Worm (Caenorhabditis elegans): ENCODE data around the gene htrl-1.
A peak's percentile ranks its signal among the peaks of the same experiment; 100 is the strongest.

The htrl-1 gene

DNA sequence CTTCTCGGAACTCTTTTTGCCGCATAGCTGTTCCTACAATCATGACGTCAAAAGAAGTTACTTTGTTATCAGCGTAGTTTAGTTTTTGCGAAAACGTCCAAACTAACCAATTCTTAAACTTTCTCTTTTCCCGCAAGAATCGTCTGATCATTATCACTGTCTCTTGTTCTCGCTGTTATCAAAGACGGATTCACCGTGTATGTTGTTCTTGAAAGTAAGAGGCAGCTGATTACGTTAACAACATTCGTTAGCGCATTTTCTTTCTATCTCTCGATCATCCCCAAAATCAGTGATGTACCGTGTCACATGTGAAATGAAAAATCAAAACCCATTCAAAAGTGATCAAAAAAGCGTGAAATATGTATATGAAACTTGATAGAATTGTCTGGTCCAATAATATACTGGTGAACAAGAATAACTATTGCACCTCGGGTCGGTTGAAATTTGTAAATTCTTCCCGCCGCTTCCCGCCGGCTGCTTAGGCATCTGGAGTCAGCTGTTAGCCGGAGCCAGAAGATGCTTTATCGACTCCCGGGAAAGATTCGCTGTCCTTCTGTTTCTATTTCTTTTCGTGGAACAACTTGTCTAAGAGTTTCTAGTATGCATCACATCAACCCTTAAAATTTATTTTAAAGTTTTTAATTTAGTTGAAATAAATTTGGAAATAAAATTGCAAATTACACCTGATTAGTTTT, 38.5 kb upstream of the htrl-1 start:
- no peak for TF ChIP-seq flt-1 (GFP tag; IDR thresholded peaks at IDR 0.05)
- no peak for TF ChIP-seq scrt-1 (GFP tag; IDR thresholded peaks at IDR 0.05)
- no peak for TF ChIP-seq tra-4 (tag; optimal IDR thresholded peaks at IDR 0.05)
- no peak for TF ChIP-seq ets-7 (tag; optimal IDR thresholded peaks at IDR 0.05)
- TF ChIP-seq tbx-37 (GFP tag; conservative IDR thresholded peaks at IDR 0.05), result no peak

ce11 chrV:11533365-11533949, 37.3 kb upstream of the htrl-1 start:
- TF ChIP-seq scrt-1 (GFP tag; IDR thresholded peaks at IDR 0.05) (no peak), hmbx-1 (tag; optimal IDR thresholded peaks at IDR 0.05) (no peak), ets-7 (tag; optimal IDR thresholded peaks at IDR 0.05) (no peak)

DNA sequence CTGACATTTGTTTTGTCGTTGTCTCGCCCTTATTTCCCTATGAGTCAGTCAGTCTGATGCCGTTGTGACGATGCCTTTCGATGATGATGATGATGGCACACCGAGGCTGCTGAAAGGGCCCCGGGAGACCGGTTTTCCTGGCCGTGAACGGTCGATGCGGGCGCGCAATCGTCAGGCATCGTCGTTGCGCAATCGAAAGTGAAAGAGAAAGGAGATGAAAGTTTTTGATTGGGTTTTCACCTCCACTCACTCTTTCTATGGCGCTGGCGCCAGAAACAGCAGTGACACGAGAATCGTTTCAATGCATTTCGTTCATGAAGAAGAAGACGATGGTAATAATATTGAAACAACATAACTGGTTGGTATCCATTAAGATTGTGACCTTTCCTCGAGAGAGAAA, 36.8 kb upstream of the htrl-1 start:
- TF ChIP-seq ceh-13 (GFP tag; optimal IDR thresholded peaks at IDR 0.05) (no peak), pes-1 (GFP tag; IDR thresholded peaks at IDR 0.05) (no peak)

DNA sequence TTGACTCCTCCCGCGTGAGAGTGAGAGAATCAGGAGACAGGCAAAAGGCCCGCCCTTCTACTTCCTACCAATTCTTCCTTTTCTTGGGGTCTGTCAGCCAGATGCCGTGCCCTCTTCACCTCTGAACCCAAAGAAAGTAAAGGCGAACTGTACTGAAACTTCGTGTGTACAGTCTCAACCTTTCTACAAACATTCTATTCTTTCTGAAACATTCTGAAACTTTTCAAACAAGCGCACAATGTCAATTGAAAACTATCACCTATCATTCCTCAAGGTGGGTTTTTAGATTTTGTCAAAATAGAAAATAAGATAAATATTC, 36.3 kb upstream of the htrl-1 start:
- TF ChIP-seq ceh-13 (GFP tag; optimal IDR thresholded peaks at IDR 0.05) (no peak), hmg-4 (GFP tag; optimal IDR thresholded peaks at IDR 0.05) (no peak), B0310.2 (tag; optimal IDR thresholded peaks at IDR 0.05) (no peak), hnd-1 (tag; optimal IDR thresholded peaks at IDR 0.05) (no peak), ama-1 (optimal IDR thresholded peaks at IDR 0.05) (no peak)

ce11 chrV:11531831-11532534, 35.8 kb upstream of the htrl-1 start:
- TF ChIP-seq sea-1 (GFP tag; conservative IDR thresholded peaks at IDR 0.05) (no peak), pes-1 (GFP tag; IDR thresholded peaks at IDR 0.05) (no peak), hmg-4 (GFP tag; optimal IDR thresholded peaks at IDR 0.05) (peak; percentile 60), scrt-1 (GFP tag; IDR thresholded peaks at IDR 0.05) (no peak), F13C5.2 (tag; optimal IDR thresholded peaks at IDR 0.05) (no peak), flt-1 (GFP tag; IDR thresholded peaks at IDR 0.05) (no peak)

- TF ChIP-seq flt-1 (GFP tag; IDR thresholded peaks at IDR 0.05) (no peak), ama-1 (optimal IDR thresholded peaks at IDR 0.05) (no peak), B0310.2 (tag; optimal IDR thresholded peaks at IDR 0.05) (no peak), ceh-36 (tag; optimal IDR thresholded peaks at IDR 0.05) (no peak), pes-1 (GFP tag; IDR thresholded peaks at IDR 0.05) (no peak), scrt-1 (GFP tag; IDR thresholded peaks at IDR 0.05) (no peak), hnd-1 (tag; optimal IDR thresholded peaks at IDR 0.05) (no peak), hmg-4 (GFP tag; optimal IDR thresholded peaks at IDR 0.05) (no peak), tbx-37 (GFP tag; conservative IDR thresholded peaks at IDR 0.05) (no peak), aly-1 (tag; optimal IDR thresholded peaks at IDR 0.05) (no peak), tra-4 (tag; optimal IDR thresholded peaks at IDR 0.05) (no peak), ceh-13 (GFP tag; optimal IDR thresholded peaks at IDR 0.05) (no peak)
Measured at ce11 chrV:11531100-11531499, 34.9 kb upstream of the htrl-1 start.

DNA sequence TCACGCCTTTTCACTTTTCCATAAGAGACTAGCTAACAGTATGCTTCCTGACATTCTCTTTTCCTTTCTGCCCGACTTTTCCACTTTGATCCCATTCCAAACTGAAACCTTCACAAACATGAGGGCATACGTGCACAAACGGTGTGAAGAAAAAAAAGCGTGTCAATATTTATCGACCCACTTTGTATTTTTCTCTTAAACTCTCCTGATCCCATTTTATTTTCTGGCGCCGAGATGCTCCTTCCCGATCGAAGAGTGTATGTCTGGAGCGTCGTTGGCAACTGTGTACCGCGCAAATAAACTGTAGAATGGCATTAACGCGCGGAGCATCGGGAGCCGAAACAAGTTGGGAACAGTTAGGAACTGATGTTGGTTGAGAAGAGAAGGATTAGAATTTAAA, 33.4 kb upstream of the htrl-1 start:
- no peak for TF ChIP-seq ets-7 (tag; optimal IDR thresholded peaks at IDR 0.05)
- no peak for TF ChIP-seq hmbx-1 (tag; optimal IDR thresholded peaks at IDR 0.05)
- no peak for TF ChIP-seq ceh-36 (tag; optimal IDR thresholded peaks at IDR 0.05)
- no peak for TF ChIP-seq scrt-1 (GFP tag; IDR thresholded peaks at IDR 0.05)
- TF ChIP-seq B0310.2 (tag; optimal IDR thresholded peaks at IDR 0.05), result no peak
- TF ChIP-seq hmg-4 (GFP tag; optimal IDR thresholded peaks at IDR 0.05), result no peak
- TF ChIP-seq F13C5.2 (tag; optimal IDR thresholded peaks at IDR 0.05), result no peak
- no peak for TF ChIP-seq sea-1 (GFP tag; conservative IDR thresholded peaks at IDR 0.05)
- TF ChIP-seq tra-4 (tag; optimal IDR thresholded peaks at IDR 0.05), result no peak
- no peak for TF ChIP-seq ceh-13 (GFP tag; optimal IDR thresholded peaks at IDR 0.05)
- TF ChIP-seq hnd-1 (tag; optimal IDR thresholded peaks at IDR 0.05), result no peak
- TF ChIP-seq tbx-37 (GFP tag; conservative IDR thresholded peaks at IDR 0.05), result no peak

DNA sequence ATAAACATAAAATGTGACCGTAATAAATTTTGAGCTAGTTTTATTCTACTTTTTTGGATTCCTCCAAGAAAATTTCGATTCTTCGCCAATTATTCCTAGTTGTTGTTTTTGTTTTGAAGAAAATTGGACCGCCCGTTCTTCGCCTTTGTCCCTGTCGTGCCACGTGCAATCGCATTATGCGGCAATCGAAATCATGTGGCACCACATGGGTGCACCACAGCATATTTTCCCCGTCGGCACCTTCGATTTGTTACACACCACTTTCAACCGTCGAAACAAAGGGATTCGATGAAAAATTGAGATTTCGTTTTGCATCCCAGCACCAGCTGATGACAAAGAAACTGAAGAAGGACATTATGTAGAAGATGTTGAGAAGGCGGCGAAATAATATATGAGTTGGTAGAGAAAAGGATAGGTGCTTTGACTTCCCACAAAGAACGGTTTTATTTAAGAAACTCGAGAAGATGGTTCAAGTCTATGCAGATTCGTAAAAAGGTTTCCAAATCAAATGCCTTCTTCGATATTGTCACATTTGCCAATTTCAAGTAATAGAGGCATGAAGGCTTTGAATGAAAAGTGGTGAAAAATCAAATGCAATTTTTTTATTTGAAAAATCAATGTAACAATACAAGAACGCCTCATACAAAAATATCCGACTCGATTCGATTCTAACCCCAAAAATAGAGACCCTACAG, 32.6 kb upstream of the htrl-1 start:
- TF ChIP-seq scrt-1 (GFP tag; IDR thresholded peaks at IDR 0.05), result 0 out of 2 replicates have a peak, but pooled peaks have one; percentile 26
- TF ChIP-seq hmg-4 (GFP tag; optimal IDR thresholded peaks at IDR 0.05), result no peak
- TF ChIP-seq hmbx-1 (tag; optimal IDR thresholded peaks at IDR 0.05), result no peak
- TF ChIP-seq F13C5.2 (tag; optimal IDR thresholded peaks at IDR 0.05), result no peak

DNA sequence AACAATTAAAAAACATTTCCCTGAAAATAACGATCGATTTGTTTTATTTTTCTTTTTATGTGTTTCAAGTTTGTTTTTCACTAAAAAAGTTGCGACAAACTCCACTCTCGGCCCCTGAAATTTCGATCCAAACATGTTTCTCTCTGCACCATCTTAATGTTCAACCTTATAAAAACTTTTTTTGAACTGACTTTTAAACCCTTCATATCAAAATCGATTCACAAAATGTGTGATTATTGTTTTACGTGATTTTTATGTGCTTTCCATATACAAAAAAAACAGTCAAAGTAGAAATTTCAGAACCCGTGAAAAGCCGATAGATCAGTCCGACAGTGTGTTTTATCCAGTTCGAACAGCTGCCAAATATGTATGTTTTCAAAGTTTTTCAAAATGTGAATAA, 31.3 kb upstream of the htrl-1 start, which contains the start of gene ccch-1:
Gene ccch-1 (plus strand): TSS at position 301 of the 400 bp plus-strand sequence.
- no peak for TF ChIP-seq scrt-1 (GFP tag; IDR thresholded peaks at IDR 0.05)
- no peak for TF ChIP-seq ceh-13 (GFP tag; optimal IDR thresholded peaks at IDR 0.05)
- no peak for TF ChIP-seq tbx-37 (GFP tag; conservative IDR thresholded peaks at IDR 0.05)
- no peak for TF ChIP-seq F13C5.2 (tag; optimal IDR thresholded peaks at IDR 0.05)
- TF ChIP-seq tra-4 (tag; optimal IDR thresholded peaks at IDR 0.05), result no peak
- no peak for TF ChIP-seq aly-1 (tag; optimal IDR thresholded peaks at IDR 0.05)
- TF ChIP-seq tbx-11 (GFP tag; IDR thresholded peaks at IDR 0.05), result no peak
- no peak for TF ChIP-seq ama-1 (optimal IDR thresholded peaks at IDR 0.05)
- no peak for TF ChIP-seq pes-1 (GFP tag; IDR thresholded peaks at IDR 0.05)
- no peak for TF ChIP-seq ets-7 (tag; optimal IDR thresholded peaks at IDR 0.05)
- TF ChIP-seq ceh-36 (tag; optimal IDR thresholded peaks at IDR 0.05), result no peak
- TF ChIP-seq sea-1 (GFP tag; conservative IDR thresholded peaks at IDR 0.05), result no peak
- no peak for TF ChIP-seq flt-1 (GFP tag; IDR thresholded peaks at IDR 0.05)
- TF ChIP-seq B0310.2 (tag; optimal IDR thresholded peaks at IDR 0.05), result no peak
- no peak for TF ChIP-seq hmbx-1 (tag; optimal IDR thresholded peaks at IDR 0.05)
